ENCODE assay signal across 2 fruit fly cellular contexts in the genomic region with DNA sequence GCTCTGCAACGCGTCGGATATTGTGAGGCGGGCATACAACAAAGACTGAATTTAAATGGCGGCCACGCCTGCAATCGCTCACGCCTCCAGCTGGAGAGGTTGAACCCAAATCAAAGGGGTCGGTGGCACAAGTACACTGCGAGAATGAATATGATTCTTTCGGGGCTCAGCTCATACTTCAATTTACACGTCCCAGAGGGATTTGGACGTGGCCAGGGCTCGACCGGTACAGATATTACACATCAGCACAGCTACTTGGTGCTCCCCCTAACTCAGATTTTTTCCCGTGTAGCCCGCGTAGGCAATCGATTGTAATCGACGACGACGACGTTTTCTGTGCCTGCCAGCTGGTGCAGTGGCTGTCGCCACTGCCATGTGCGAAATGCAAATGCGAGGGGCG.
A peak's percentile ranks its signal among the peaks of the same experiment; 100 is the strongest.
TF ChIP-seq lines count a peak whose summit lies in the region.

No protein-coding gene starts in this region.

TF ChIP-seq in whole organism, embryonic, 481 proteins besides CTCF, POLR2A, EP300 and RAD21 (continued from another document and continues in another):
- TF ChIP-seq CoRest (tag; optimal IDR thresholded peaks at IDR 0.05; lab: Kevin White, UChicago) = peak; percentile 68
- no peak for TF ChIP-seq CG33557 (GFP tag; optimal IDR thresholded peaks at IDR 0.05; lab: Kevin White, UChicago)
- peak; percentile 66 for TF ChIP-seq CG2875 (GFP tag; optimal IDR thresholded peaks at IDR 0.05; lab: Kevin White, UChicago)
- peak; percentile 91 for TF ChIP-seq HLH3B (GFP tag; IDR thresholded peaks at IDR 0.05; lab: Robert Waterston, UW)
- peak; percentile 84 for TF ChIP-seq onecut (GFP tag; IDR thresholded peaks at IDR 0.05; lab: Robert Waterston, UW)
- TF ChIP-seq Sox102F (GFP tag; optimal IDR thresholded peaks at IDR 0.05; lab: Kevin White, UChicago) = peak; percentile 87
- TF ChIP-seq CG13894 (tag; optimal IDR thresholded peaks at IDR 0.05; lab: Kevin White, UChicago) = no peak
- no peak for TF ChIP-seq Usf (GFP tag; optimal IDR thresholded peaks at IDR 0.05; lab: Kevin White, UChicago)
- TF ChIP-seq gce (GFP tag; IDR thresholded peaks at IDR 0.05; lab: Robert Waterston, UW) = peak; percentile 89
- peak; percentile 33; the same call in 1 of the 2 replicates for TF ChIP-seq GATAe (GFP tag; conservative IDR thresholded peaks at IDR 0.05; lab: Robert Waterston, UW)
- peak; percentile 8 for TF ChIP-seq CG4854 (GFP tag; optimal IDR thresholded peaks at IDR 0.05; lab: Kevin White, UChicago)
- peak; percentile 57 for TF ChIP-seq cwo (GFP tag; optimal IDR thresholded peaks at IDR 0.05; lab: Kevin White, UChicago)
- peak; percentile 40 for TF ChIP-seq CG31388 (GFP tag; optimal IDR thresholded peaks at IDR 0.05; lab: Kevin White, UChicago)
- TF ChIP-seq CG12104 (GFP tag; optimal IDR thresholded peaks at IDR 0.05; lab: Kevin White, UChicago) = peak; percentile 20
- TF ChIP-seq CG3163 (GFP tag; optimal IDR thresholded peaks at IDR 0.05; lab: Kevin White, UChicago) = peak; percentile 32
- TF ChIP-seq CG6654 (GFP tag; optimal IDR thresholded peaks at IDR 0.05; lab: Kevin White, UChicago) = peak; percentile 55
- TF ChIP-seq CG10431 (GFP tag; optimal IDR thresholded peaks at IDR 0.05; lab: Kevin White, UChicago) = no peak
- peak; percentile 52; the same call in 1 of the 2 replicates for TF ChIP-seq Taf1 (GFP tag; IDR thresholded peaks at IDR 0.05; lab: Robert Waterston, UW)
- TF ChIP-seq Nf-YC (tag; optimal IDR thresholded peaks at IDR 0.05; lab: Kevin White, UChicago) = peak; percentile 27
- peak; percentile 62 for TF ChIP-seq CG8388 (GFP tag; optimal IDR thresholded peaks at IDR 0.05; lab: Kevin White, UChicago)
- no peak for TF ChIP-seq nerfin-2 (GFP tag; IDR thresholded peaks at IDR 0.05; lab: Robert Waterston, UW; ENCODE audit: partially characterized antibody)
- TF ChIP-seq CG15073 (GFP tag; optimal IDR thresholded peaks at IDR 0.05; lab: Kevin White, UChicago) = peak; percentile 10
- TF ChIP-seq E2f1 (GFP tag; IDR thresholded peaks at IDR 0.05; lab: Robert Waterston, UW) = peak; percentile 87
- TF ChIP-seq C15 (GFP tag; IDR thresholded peaks at IDR 0.05; lab: Robert Waterston, UW) = peak; percentile 45; the same call in 1 of the 3 replicates
- TF ChIP-seq Dp (GFP tag; optimal IDR thresholded peaks at IDR 0.05; lab: Kevin White, UChicago) = no peak
- peak; percentile 74 for TF ChIP-seq CG10654 (GFP tag; optimal IDR thresholded peaks at IDR 0.05; lab: Kevin White, UChicago)
- TF ChIP-seq exex (tag; optimal IDR thresholded peaks at IDR 0.05; lab: Kevin White, UChicago) = no peak
- peak; percentile 31 for TF ChIP-seq dmrt11E (tag; optimal IDR thresholded peaks at IDR 0.05; lab: Kevin White, UChicago)
- peak; percentile 81 for TF ChIP-seq HHEX (GFP tag; optimal IDR thresholded peaks at IDR 0.05; lab: Kevin White, UChicago)
- TF ChIP-seq D (optimal IDR thresholded peaks at IDR 0.05; lab: Kevin White, UChicago) = no peak
- TF ChIP-seq D (GFP tag; optimal IDR thresholded peaks at IDR 0.05; lab: Kevin White, UChicago) = peak; percentile 70
- no peak for TF ChIP-seq bigmax (GFP tag; optimal IDR thresholded peaks at IDR 0.05; lab: Kevin White, UChicago)
- TF ChIP-seq ash1 (GFP tag; optimal IDR thresholded peaks at IDR 0.05; lab: Kevin White, UChicago) = no peak
- TF ChIP-seq CG11723 (GFP tag; optimal IDR thresholded peaks at IDR 0.05; lab: Kevin White, UChicago) = peak; percentile 69
- TF ChIP-seq danr (GFP tag; IDR thresholded peaks at IDR 0.05; lab: Robert Waterston, UW) = peak; percentile 73
- peak; percentile 75; the same call in 1 of the 2 replicates for TF ChIP-seq gt (GFP tag; IDR thresholded peaks at IDR 0.05; lab: Robert Waterston, UW)
- TF ChIP-seq CG3838 (GFP tag; optimal IDR thresholded peaks at IDR 0.05; lab: Kevin White, UChicago) = no peak
- no peak for TF ChIP-seq CG4328 (GFP tag; optimal IDR thresholded peaks at IDR 0.05; lab: Kevin White, UChicago)
- TF ChIP-seq Dad (GFP tag; optimal IDR thresholded peaks at IDR 0.05; lab: Kevin White, UChicago) = peak; percentile 72
- 0 out of 2 replicates have a peak, but pooled peaks have one; percentile 51 for TF ChIP-seq CG16779 (GFP tag; IDR thresholded peaks at IDR 0.05; lab: Robert Waterston, UW)
- TF ChIP-seq Spps (tag; optimal IDR thresholded peaks at IDR 0.05; lab: Kevin White, UChicago) = peak; percentile 3
- TF ChIP-seq fd102C (GFP tag; optimal IDR thresholded peaks at IDR 0.05; lab: Kevin White, UChicago) = no peak
- TF ChIP-seq jigr1 (GFP tag; IDR thresholded peaks at IDR 0.05; lab: Robert Waterston, UW) = peak; percentile 83
- no peak for TF ChIP-seq Elba2 (GFP tag; optimal IDR thresholded peaks at IDR 0.05; lab: Kevin White, UChicago)
- TF ChIP-seq cg (GFP tag; optimal IDR thresholded peaks at IDR 0.05; lab: Kevin White, UChicago) = no peak
- peak; percentile 77 for TF ChIP-seq slp2 (GFP tag; optimal IDR thresholded peaks at IDR 0.05; lab: Kevin White, UChicago)
- no peak for TF ChIP-seq sima (GFP tag; optimal IDR thresholded peaks at IDR 0.05; lab: Kevin White, UChicago)
- peak; percentile 79 for TF ChIP-seq CG32532 (GFP tag; IDR thresholded peaks at IDR 0.05; lab: Robert Waterston, UW)
- peak; percentile 84 for TF ChIP-seq CG15269 (tag; optimal IDR thresholded peaks at IDR 0.05; lab: Kevin White, UChicago)
- TF ChIP-seq ro (GFP tag; IDR thresholded peaks at IDR 0.05; lab: Robert Waterston, UW) = peak; percentile 79
- peak; percentile 77 for TF ChIP-seq jumu (GFP tag; optimal IDR thresholded peaks at IDR 0.05; lab: Kevin White, UChicago)
- TF ChIP-seq CG10543 (GFP tag; optimal IDR thresholded peaks at IDR 0.05; lab: Kevin White, UChicago) = peak; percentile 36
- TF ChIP-seq CG13624 (GFP tag; optimal IDR thresholded peaks at IDR 0.05; lab: Kevin White, UChicago) = peak; percentile 69
- TF ChIP-seq gcm (GFP tag; optimal IDR thresholded peaks at IDR 0.05; lab: Kevin White, UChicago) = peak; percentile 37
- TF ChIP-seq Hand (GFP tag; optimal IDR thresholded peaks at IDR 0.05; lab: Kevin White, UChicago) = no peak
- TF ChIP-seq Ets65A (GFP tag; lab: Kevin White, UChicago) = peak; percentile 98
- peak; percentile 12 for TF ChIP-seq zfh2 (GFP tag; optimal IDR thresholded peaks at IDR 0.05; lab: Kevin White, UChicago)
- TF ChIP-seq CG7357 (GFP tag; IDR thresholded peaks at IDR 0.05; lab: Robert Waterston, UW) = peak; percentile 73; the same call in 2 of the 3 replicates
- TF ChIP-seq CG8089 (GFP tag; optimal IDR thresholded peaks at IDR 0.05; lab: Kevin White, UChicago) = peak; percentile 77
- TF ChIP-seq H2.0 (GFP tag; IDR thresholded peaks at IDR 0.05; lab: Robert Waterston, UW) = peak; percentile 85
- TF ChIP-seq yki (optimal IDR thresholded peaks at IDR 0.05; lab: Kevin White, UChicago) = no peak
- peak; percentile 76 for TF ChIP-seq bcd (GFP tag; optimal IDR thresholded peaks at IDR 0.05; lab: Kevin White, UChicago)
- peak; percentile 74 for TF ChIP-seq croc (GFP tag; conservative IDR thresholded peaks at IDR 0.05; lab: Robert Waterston, UW)

TF ChIP-seq in whole organism, prepupa, 60 proteins besides CTCF, POLR2A, EP300 and RAD21 (continued from another document):
- TF ChIP-seq CG6792 (GFP tag; optimal IDR thresholded peaks at IDR 0.05; lab: Kevin White, UChicago) (peak; percentile 88), dac (GFP tag; optimal IDR thresholded peaks at IDR 0.05; lab: Kevin White, UChicago) (peak; percentile 83), Sox102F (GFP tag; optimal IDR thresholded peaks at IDR 0.05; lab: Kevin White, UChicago) (peak; percentile 73), Blimp-1 (GFP tag; optimal IDR thresholded peaks at IDR 0.05; lab: Kevin White, UChicago) (no peak), salr (GFP tag; optimal IDR thresholded peaks at IDR 0.05; lab: Kevin White, UChicago) (peak; percentile 54 to 84), CG10669 (GFP tag; optimal IDR thresholded peaks at IDR 0.05; lab: Kevin White, UChicago) (peak; percentile 88), vri (GFP tag; optimal IDR thresholded peaks at IDR 0.05; lab: Kevin White, UChicago) (peak; percentile 66), CG32006 (GFP tag; optimal IDR thresholded peaks at IDR 0.05; lab: Kevin White, UChicago) (peak; percentile 87), svp (GFP tag; lab: Kevin White, UChicago) (peak; percentile 94), CG11294 (GFP tag; IDR thresholded peaks at IDR 0.05; lab: Robert Waterston, UW) (peak; percentile 89)
